Fruit fly (Drosophila melanogaster) ovary, adult (tissue): Measurements from ENCODE around the gene CG13631.

Experiments used
- CG17801 ChIP-seq: fragments of 200-800 bp; optimal IDR thresholded peaks from 2 replicates; lab custom pipeline; 2019; ENCODE audit warnings: missing biosample characterization, mild to moderate bottlenecking, missing genetic modification characterization, moderate library complexity; ENCODE audit not compliant: partially characterized antibody

Gene CG13631

dm6 chr3R:24768538-24769401 lies at the start of gene CG13631:
CG13631 (plus strand) TSS chr3R:24769351.
- peak; percentile 90 for TF ChIP-seq CG17801 (GFP tag; lab: Kevin White, UChicago)

DNA sequence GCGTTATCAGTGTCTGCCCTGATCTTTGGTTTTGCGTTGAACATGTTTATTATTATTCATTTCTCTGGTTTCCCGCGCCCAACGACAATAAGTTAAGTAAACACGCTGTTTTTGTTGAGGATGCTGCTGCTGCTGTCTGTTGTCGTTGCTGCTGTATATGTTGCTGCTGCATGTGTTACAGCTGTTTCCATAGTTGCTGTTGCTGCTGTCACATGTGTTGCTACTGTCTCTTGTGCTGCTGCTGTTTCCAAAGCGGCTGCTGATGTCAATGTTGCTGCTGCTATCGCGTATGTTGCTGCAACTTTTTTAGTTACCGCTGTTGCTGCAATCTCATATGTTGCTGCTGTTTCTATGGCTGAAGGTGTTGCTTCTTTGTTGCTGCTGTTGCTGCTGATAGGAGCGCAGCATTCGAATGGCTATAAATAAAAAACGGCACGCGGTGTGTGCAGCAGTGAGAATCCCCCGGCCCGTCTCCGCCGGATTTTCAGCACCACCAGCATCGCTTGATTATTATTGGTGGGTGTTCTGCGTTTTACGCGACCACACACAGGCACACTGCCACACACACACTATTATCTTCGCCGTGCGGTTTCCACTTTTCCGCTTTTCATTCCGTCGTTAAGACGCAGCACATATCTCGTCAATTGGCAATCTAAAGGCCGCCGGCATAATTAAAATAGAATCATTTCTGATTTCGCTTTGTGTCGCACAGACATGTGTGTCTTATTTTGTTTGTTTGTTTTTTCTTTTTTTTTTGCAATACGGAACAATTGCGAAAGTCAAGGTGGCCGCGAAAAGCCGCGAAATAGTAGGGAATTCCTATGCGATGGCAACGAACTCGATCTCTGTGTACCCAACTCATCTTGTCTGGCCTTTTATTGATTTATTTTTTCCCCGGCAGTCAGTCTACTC lies 48.4 kb upstream of the CG13631 start:
- TF ChIP-seq CG17801 (GFP tag; lab: Kevin White, UChicago) = no peak

DNA sequence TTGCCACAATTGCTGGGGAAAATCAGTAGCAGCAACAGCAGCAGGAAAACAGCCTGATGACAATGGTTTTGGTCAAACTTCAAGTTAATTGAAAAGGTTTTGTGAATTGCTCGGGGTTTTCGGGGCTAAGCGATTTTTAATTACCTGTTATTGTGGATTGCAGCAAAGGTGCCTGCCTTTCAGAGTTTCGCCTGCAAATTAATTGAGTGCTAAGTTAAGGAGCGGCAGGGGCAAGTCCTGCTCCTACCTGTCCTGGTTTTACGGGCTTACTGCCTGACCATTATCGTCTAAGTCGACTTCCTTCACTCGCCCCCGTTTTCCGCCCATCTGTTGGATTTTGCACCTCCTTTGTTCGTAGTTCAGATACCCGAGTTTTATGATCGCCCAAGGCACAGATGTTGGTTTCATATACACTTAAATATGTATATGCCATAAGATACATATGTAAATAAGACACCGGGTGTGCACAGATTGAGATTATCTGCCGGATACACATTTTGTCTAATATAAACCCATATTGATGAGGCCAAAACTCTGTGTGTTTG lies 42.7 kb upstream of the CG13631 start:
- no peak for TF ChIP-seq CG17801 (GFP tag; lab: Kevin White, UChicago)

dm6 chr3R:24727038-24727437 lies 42.1 kb upstream of the CG13631 start:
- TF ChIP-seq CG17801 (GFP tag; lab: Kevin White, UChicago) = no peak

DNA sequence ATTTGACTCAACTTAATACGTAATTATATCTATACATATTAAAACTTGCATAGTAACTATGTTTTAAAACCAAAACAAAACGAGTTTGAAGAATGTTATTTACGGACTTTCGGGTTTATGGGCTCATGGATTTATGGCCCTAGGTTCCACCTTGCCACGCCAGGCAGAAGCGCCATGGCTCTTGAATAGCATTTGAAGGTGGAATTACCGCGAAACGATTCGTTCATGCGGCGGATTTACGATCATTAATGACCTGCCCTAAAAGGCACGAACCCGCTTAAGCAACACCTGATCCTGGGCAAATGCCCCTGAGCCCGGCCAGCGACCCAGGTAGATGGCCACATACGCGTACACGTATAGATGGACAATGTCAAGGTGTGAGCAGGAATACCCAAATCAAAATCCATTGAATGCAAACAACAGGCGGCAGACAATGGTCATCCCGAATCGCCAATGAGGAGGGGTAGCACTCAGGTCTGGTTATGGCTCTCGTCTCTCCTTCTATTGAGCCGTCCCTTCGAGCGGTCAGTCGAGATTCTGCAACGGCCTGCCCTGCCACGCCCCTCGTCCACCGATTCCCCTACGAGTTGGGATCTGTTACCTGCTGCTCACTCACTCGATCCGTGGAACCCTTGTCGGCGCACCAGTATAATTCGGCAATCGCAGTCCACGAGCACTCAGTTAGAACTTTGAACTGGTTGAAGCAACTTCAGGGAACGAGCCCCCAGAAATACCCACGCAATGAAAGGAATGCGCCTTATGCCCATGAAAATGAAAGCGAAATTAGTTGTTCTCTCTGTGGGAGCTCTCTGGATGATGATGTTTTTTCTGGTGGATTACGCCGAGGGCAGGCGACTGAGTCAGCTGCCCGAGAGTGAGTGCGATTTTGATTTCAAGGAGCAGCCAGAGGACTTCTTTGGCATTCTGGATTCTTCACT lies 19.8 kb upstream of the CG13631 start, which contains the start of gene tld:
Gene tld, plus strand, starts transcription at position 677 of the 938 bp plus-strand sequence.
- TF ChIP-seq CG17801 (GFP tag; lab: Kevin White, UChicago) = no peak

DNA sequence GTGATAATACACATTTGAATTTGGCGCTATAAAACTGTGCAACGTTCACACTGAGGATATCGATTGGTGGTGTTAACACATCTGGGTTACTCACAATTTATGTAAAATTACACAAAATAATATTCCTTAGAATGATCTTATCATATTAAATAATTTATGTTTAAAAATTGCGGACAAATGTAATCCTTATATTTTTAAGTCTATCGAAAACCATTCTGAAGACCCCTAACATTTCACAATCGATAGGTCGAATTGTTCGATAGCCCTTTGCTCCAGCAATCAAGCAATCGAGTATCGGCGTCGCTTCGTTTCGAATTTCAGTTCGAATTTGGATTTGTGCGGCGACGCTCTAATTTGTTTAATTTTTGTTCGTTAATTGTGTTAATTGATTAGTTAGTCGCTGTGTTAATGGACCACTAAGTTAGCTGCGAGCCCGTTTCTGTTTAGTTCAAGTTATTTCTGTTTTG lies 15.6 kb upstream of the CG13631 start, which contains the start of gene asp:
Gene asp, plus strand, starts transcription at position 289 of the 467 bp plus-strand sequence.
- TF ChIP-seq CG17801 (GFP tag; lab: Kevin White, UChicago) = no peak

dm6 chr3R:24764971-24765370 lies 4.2 kb upstream of the CG13631 start, which contains the start of gene AstA:
AstA (minus strand) TSS chr3R:24765071.
- no peak for TF ChIP-seq CG17801 (GFP tag; lab: Kevin White, UChicago)

- TF ChIP-seq CG17801 (GFP tag; lab: Kevin White, UChicago) = no peak
Observed at dm6 chr3R:24766684-24767083, 2.5 kb upstream of the CG13631 start.

DNA sequence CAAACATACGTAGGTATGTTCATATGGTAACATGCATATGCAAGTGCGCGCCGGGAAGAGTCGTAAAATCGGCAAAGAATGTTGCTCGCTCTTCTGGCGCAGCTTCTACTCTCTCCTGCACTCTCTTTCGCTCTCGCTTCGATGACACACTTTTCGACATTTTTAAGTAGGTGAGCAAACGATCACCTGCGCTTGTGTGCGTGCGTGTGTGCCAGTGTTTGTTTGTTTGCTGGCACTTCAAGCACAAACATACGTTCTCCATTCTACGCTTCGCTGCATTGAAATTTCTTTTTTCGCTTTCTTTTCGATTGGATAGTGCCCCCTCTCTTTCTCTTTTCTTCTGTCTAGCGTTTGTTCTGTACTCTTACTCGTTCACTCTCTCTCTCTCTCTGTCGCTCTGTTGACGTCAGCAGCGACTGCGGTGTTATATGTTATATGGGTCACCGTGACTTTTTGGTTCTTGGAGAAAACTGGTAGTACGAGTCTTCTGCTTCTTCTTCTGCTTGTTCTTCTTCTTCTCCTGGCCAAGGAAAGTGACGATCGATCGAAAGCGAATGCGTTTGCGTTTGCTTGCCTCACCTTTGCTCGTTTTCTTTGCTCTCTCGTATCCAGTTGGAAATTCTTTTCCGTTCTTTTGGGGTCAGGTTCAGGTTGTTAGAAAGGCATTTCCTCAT lies 1.3 kb upstream of the CG13631 start:
- no peak for TF ChIP-seq CG17801 (GFP tag; lab: Kevin White, UChicago)

- TF ChIP-seq CG17801 (GFP tag; lab: Kevin White, UChicago) = no peak
Observed at dm6 chr3R:24769601-24770000, 450 bp downstream of the CG13631 start.

DNA sequence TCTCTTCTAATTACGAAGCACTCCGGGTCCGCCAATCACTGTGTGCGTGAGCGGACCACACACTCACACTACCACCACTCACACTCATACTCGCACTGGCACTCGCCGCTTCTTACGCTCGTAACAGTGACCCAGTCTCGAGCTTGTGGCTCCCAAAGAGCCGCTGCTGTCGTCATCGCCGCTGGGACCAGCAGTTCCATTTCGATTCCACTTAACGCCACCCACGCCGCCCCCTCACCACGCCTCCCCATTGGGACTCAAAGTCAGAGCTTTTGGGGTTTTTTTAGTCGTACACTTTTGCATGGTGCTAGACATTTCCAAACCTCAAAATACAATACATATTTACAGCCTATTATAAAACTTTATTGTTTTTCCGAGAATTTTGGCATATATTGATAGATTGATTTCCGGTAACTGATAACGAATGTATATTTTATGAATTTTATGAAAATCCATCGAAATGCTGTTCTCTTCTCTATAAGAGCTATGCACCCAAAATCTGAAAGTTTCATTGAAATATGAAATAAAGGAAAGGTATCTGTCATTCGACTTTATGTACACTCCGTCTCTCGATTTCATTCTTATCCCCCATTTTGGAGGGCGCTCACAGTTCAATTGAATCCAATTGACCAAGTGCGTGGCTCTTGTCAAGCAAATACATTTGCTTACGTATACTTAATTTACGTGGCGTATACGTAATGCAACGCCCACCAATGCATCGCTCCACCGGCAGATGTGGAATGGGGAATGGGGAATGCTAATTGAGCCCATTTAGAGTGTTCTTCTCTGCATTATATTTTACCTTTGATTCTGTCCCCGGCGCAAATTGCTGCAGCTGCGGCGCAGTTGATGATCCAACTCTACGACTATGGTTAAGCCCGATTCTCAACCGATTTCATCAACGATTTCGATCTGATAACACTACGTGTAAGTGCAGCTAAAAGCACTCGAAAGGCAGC lies 2.4 kb downstream of the CG13631 start, which contains the start of gene CG42331:
Gene CG42331, plus strand, starts transcription at position 909 of the 959 bp plus-strand sequence.
- TF ChIP-seq CG17801 (GFP tag; lab: Kevin White, UChicago) = no peak

DNA sequence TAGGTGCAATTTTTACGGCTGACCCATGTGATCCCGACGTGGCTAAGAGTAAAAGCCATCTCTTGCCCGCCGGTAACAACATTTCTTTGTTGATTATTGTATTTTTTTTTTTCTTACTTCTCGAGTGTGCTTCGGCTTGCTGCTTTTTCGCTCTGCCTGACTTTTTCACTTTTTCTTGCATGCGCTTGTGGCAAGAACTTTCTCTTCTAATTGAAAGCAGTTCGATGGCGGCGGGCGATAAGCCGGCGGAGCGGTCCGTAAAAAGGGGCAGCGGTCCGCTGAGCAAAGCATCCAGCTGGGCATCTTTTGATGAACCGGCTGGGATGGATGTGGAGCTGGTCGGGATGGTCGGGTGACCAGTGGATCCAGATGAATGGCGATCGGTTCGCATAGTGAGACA lies 3.9 kb downstream of the CG13631 start:
- no peak for TF ChIP-seq CG17801 (GFP tag; lab: Kevin White, UChicago)
